Worm (Caenorhabditis elegans): ENCODE measurements around the gene mup-4.

DNA sequence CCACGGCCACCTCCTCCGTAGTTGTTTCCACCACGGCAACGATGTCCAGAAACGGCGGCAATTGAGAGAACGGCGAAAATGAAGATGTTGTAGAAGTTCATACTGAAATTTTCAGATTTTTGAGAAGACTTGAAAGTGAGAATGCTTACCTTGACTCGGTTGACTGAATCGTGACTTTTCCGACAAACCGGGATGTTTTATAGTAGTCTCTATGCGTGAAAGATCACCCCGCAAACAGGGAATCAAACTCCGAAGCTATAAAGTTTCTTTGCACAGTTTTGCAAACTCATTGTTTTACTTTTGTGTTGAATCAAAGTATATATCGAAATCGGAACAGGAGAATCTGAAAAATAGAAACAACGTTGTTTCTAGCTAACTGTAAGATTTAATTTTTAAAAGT, 26.6 kb downstream of the mup-4 start, which contains the start of gene fipr-20:
- no peak for TF ChIP-seq gei-8 (GFP tag; optimal IDR thresholded peaks at IDR 0.05)
- TF ChIP-seq daf-19 (GFP tag; conservative IDR thresholded peaks at IDR 0.05): no peak
- TF ChIP-seq fkh-10 (GFP tag; optimal IDR thresholded peaks at IDR 0.05): no peak
- no peak for TF ChIP-seq daf-12 (tag; optimal IDR thresholded peaks at IDR 0.05)

Measured in whole organism, L4 larva.